Worm (Caenorhabditis elegans): ENCODE measurements around the gene C02B8.12.

Gene C02B8.12

DNA sequence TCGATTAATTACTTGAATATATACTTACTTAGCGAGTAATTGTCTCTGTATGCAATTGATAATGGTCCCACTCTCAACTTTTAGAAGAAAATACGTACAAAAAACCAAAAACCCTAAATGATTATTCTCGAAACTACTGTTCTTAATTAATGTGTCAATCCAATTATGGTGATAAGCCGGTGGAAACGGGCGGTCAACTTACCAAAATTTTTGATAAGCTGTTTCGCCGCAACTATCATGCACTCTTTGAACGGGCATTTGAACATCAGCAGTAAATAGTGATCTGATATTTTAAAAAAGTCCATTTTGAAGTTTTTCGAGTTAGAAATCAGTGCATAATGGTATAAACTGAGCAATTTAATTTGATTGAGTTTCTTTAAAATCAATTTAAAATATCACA, 44.8 kb downstream of the C02B8.12 start:
- TF ChIP-seq K02D7.2 (tag; optimal IDR thresholded peaks at IDR 0.05) (no peak), madf-2 (tag; optimal IDR thresholded peaks at IDR 0.05) (no peak), fax-1 (tag; optimal IDR thresholded peaks at IDR 0.05) (no peak), npax-4 (tag; optimal IDR thresholded peaks at IDR 0.05) (no peak), nfya-1 (tag; optimal IDR thresholded peaks at IDR 0.05) (no peak), ama-1 (optimal IDR thresholded peaks at IDR 0.05) (no peak), ttx-3 (tag; optimal IDR thresholded peaks at IDR 0.05) (no peak), pha-4 (tag; optimal IDR thresholded peaks at IDR 0.05) (no peak), ceh-31 (tag; optimal IDR thresholded peaks at IDR 0.05) (no peak), C08G9.2 (tag; optimal IDR thresholded peaks at IDR 0.05) (no peak), pag-3 (tag; optimal IDR thresholded peaks at IDR 0.05; ENCODE audit: borderline replicate concordance) (no peak), hlh-13 (GFP tag; optimal IDR thresholded peaks at IDR 0.05) (no peak), che-1 (tag; optimal IDR thresholded peaks at IDR 0.05) (no peak), fkh-10 (GFP tag; optimal IDR thresholded peaks at IDR 0.05) (no peak), syd-9 (tag; optimal IDR thresholded peaks at IDR 0.05) (no peak), sox-2 (GFP tag; IDR thresholded peaks at IDR 0.05) (no peak), nhr-11 (tag; optimal IDR thresholded peaks at IDR 0.05) (no peak), ceh-6 (GFP tag; optimal IDR thresholded peaks at IDR 0.05) (no peak), pha-2 (tag; optimal IDR thresholded peaks at IDR 0.05) (no peak), hlh-8 (tag; optimal IDR thresholded peaks at IDR 0.05) (no peak)

DNA sequence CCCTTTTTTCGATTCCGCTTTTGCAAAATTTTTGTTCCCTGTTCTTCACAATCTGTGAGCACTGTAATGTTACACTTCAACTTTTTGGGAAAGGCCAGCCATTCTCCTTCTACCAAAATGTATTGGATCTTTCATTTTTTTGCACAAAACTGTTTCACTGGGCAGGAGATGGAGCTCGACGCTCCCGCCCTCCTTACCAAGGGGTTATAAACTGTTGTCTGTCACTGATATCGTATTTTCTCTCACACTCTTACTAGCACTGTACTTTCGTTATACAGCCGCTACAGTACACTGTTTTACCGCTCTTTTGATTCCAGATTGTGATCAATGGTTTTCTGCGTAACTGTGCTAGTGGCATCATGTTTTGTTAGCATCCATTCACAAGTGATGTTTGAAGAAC, 45.4 kb downstream of the C02B8.12 start, which contains the start of gene C46F2.1:
C46F2.1 (plus strand) TSS at position 301 of the 400 bp plus-strand sequence.
- no peak for TF ChIP-seq pros-1 (tag; optimal IDR thresholded peaks at IDR 0.05)
- TF ChIP-seq ets-4 (tag; optimal IDR thresholded peaks at IDR 0.05), result no peak
- no peak for TF ChIP-seq elt-2 (tag; optimal IDR thresholded peaks at IDR 0.05)
- TF ChIP-seq ceh-2 (tag; optimal IDR thresholded peaks at IDR 0.05), result no peak
- no peak for TF ChIP-seq nfya-1 (tag; optimal IDR thresholded peaks at IDR 0.05)
- TF ChIP-seq ceh-34 (tag; optimal IDR thresholded peaks at IDR 0.05), result no peak
- TF ChIP-seq ceh-30 (tag; optimal IDR thresholded peaks at IDR 0.05), result no peak
- TF ChIP-seq eyg-1 (tag; optimal IDR thresholded peaks at IDR 0.05), result no peak
- TF ChIP-seq sox-4 (tag; optimal IDR thresholded peaks at IDR 0.05), result no peak
- no peak for TF ChIP-seq ttx-3 (tag; optimal IDR thresholded peaks at IDR 0.05)
- TF ChIP-seq ceh-31 (tag; optimal IDR thresholded peaks at IDR 0.05), result no peak

DNA sequence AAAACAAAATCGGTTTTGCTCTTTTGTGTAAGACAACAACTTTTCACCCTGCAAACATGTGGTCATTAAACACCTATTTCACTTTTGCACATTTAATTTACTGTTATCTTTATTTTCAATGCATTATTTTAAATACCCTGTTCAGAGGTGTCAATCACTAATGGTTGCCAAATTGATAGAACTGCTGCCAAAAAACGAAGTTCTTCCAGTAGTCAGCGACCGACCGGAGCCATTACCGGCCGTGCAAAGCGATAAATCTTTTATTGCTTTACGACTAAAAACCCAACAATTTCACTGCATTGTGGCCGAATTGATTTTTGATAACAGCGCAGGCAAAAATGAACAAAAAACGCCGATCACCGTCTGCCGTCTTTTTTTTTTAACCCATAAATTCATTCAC, 48.6 kb downstream of the C02B8.12 start:
- TF ChIP-seq lim-6 (tag; optimal IDR thresholded peaks at IDR 0.05) (no peak), ztf-16 (tag; optimal IDR thresholded peaks at IDR 0.05) (no peak), ceh-2 (tag; optimal IDR thresholded peaks at IDR 0.05) (no peak), ceh-31 (tag; optimal IDR thresholded peaks at IDR 0.05) (no peak), K09A11.1 (tag; optimal IDR thresholded peaks at IDR 0.05; ENCODE audit: insufficient read depth) (no peak), ref-2 (tag; optimal IDR thresholded peaks at IDR 0.05) (no peak), lin-11 (tag; optimal IDR thresholded peaks at IDR 0.05) (no peak), ceh-6 (GFP tag; optimal IDR thresholded peaks at IDR 0.05) (no peak), hlh-13 (GFP tag; optimal IDR thresholded peaks at IDR 0.05) (no peak), fkh-10 (GFP tag; optimal IDR thresholded peaks at IDR 0.05) (no peak), T23F11.4 (GFP tag; optimal IDR thresholded peaks at IDR 0.05) (no peak), sox-4 (tag; optimal IDR thresholded peaks at IDR 0.05) (no peak), npax-4 (tag; optimal IDR thresholded peaks at IDR 0.05) (no peak)

Measured in whole organism, late embryonic.